Worm (Caenorhabditis elegans) whole organism, L4/young adult: ENCODE measurements around the gene srd-30.

ENCODE experiments used
- W03F9.2 ChIP-seq: fragments of 150-350 bp; optimal IDR thresholded peaks from 2 replicates; lab custom pipeline; 2014; ENCODE audit warnings: missing biosample characterization, missing genetic modification characterization
- dao-5 ChIP-seq: sonication (generic microtip); optimal IDR thresholded peaks from 2 replicates; lab custom pipeline; 2016; ENCODE audit warnings: missing genotype, missing genetic modification characterization, moderate library complexity, missing compliant biosample characterization
- him-1 ChIP-seq: sonication (generic microtip); optimal IDR thresholded peaks from 2 replicates; lab custom pipeline; 2016; ENCODE audit warnings: missing genotype, missing genetic modification reagents, missing genetic modification characterization, missing compliant biosample characterization

Gene srd-30

DNA sequence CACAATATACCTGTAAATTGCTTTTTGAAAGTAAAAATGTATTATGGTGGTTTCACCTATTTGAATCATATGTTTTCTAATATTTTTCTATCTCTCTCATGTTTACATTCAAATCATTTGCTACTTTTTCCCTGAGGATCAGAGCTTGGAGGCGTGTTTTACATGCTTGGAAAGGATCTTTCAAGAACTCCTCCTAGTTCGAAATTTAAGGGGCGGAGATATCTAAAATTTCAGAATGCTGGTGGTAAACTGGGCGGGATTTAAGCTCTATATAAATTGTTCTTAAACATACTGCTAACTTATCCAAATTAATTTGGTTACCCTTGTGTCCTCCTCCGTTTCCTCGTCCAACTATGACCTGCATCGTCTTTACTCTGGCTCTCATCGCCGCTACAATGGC lies 38.3 kb downstream of the srd-30 start, which contains the start of gene C12D5.5:
Gene C12D5.5 (plus strand): TSS at position 301 of the 400 bp plus-strand sequence.
- TF ChIP-seq dao-5 (no peak), him-1 (no peak), W03F9.2 (tag; lab: Kevin White, UChicago) (no peak)

DNA sequence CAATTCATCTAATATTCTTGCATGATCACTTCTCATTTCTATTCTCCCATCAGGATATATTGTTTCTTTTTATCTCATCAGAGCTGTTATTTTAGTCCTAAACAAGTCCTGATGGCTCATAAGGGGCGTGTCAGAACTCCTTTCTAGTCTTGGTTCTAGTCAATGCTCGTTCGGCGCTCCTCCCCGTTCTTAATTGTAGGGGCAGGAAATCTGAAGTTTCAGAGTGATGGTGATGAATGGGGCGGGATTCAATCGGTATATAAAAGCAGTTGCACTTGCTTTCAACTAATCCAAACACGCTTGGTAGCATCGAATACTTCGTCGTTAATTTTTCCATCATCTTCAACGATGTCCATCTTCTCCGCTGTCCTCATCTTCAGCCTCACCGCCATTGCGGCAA lies 42.7 kb downstream of the srd-30 start, which contains the start of gene C12D5.4:
Gene C12D5.4 (plus strand): TSS at position 301 of the 400 bp plus-strand sequence.
- TF ChIP-seq W03F9.2 (tag; lab: Kevin White, UChicago) (no peak), him-1 (no peak), dao-5 (no peak)

DNA sequence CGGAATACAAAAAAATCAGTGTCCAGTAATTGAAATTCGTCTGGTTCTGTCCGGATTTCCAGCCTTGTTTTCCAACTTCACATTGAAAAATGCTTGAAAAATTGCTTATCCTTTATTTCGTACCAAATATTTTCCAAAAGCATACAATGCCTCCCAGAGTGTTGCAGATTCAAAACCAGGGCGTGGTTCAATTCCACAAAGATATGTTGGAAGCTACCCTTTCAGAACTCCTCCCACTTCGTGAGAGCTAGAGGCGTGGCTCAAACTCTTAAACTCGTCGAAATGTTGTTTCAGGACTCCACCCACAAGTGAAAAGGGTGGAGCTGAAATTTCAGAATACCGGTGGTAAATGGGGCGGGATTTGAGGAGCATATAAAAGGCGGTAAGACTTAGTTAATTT lies 46.3 kb downstream of the srd-30 start, which contains the start of gene C12D5.3:
Gene C12D5.3 (plus strand): TSS at position 301 of the 400 bp plus-strand sequence.
- TF ChIP-seq dao-5 (no peak), him-1 (no peak), W03F9.2 (tag; lab: Kevin White, UChicago) (no peak)
